Worm (Caenorhabditis elegans) whole organism, mixed stage, embryonic: ENCODE results near the gene sul-1.

ENCODE experiments used
- M03D4.4 ChIP-seq: sonication (generic microtip); optimal IDR thresholded peaks from 2 replicates; lab custom pipeline; 2017; ENCODE audit warnings: mild to moderate bottlenecking, missing genetic modification characterization, missing compliant biosample characterization
- bed-3 ChIP-seq: fragments of 200-800 bp; sonication (Bioruptor generic); optimal IDR thresholded peaks from 3 replicates; lab custom pipeline; 2018; ENCODE audit warnings: mild to moderate bottlenecking, missing genetic modification characterization, moderate library complexity, missing compliant biosample characterization
- ceh-39 ChIP-seq: fragments of 150-350 bp; optimal IDR thresholded peaks from 2 replicates; lab custom pipeline; 2014; ENCODE audit warnings: missing biosample characterization, missing genetic modification characterization
- ceh-43 ChIP-seq: fragments of 200-800 bp; sonication (Bioruptor generic); optimal IDR thresholded peaks from 2 replicates; lab custom pipeline; 2018; ENCODE audit warnings: mild to moderate bottlenecking, missing genetic modification characterization, moderate library complexity, missing compliant biosample characterization
- ceh-83 ChIP-seq: fragments of 200-800 bp; sonication (Bioruptor generic); optimal IDR thresholded peaks from 2 replicates; lab custom pipeline; 2018; ENCODE audit warnings: mild to moderate bottlenecking, missing genetic modification characterization, missing compliant biosample characterization
- ces-1 ChIP-seq: fragments of 150-350 bp; optimal IDR thresholded peaks from 2 replicates; lab custom pipeline; 2014; ENCODE audit warnings: missing biosample characterization, missing genetic modification reagents, missing genetic modification characterization
- cnd-1 ChIP-seq: fragments of 200-800 bp; sonication (Bioruptor generic); optimal IDR thresholded peaks from 2 replicates; lab custom pipeline; 2018; ENCODE audit warnings: mild to moderate bottlenecking, missing genetic modification characterization, missing compliant biosample characterization
- drap-1 ChIP-seq: fragments of 200-800 bp; sonication (Bioruptor generic); optimal IDR thresholded peaks from 3 replicates; lab custom pipeline; 2018; ENCODE audit warnings: mild to moderate bottlenecking, missing genetic modification characterization, missing compliant biosample characterization
- elt-1 ChIP-seq: sonication (generic microtip); optimal IDR thresholded peaks from 2 replicates; lab custom pipeline; 2017; ENCODE audit warnings: missing genetic modification characterization, mild to moderate bottlenecking, missing compliant biosample characterization, antibody characterized with exemption, moderate library complexity, borderline replicate concordance; ENCODE audit not compliant: insufficient read depth
- elt-3 ChIP-seq: fragments of 150-350 bp; optimal IDR thresholded peaks from 2 replicates; lab custom pipeline; 2014; ENCODE audit warnings: missing biosample characterization, missing genetic modification characterization
- flh-1 ChIP-seq: fragments of 200-800 bp; sonication (Bioruptor generic); optimal IDR thresholded peaks from 2 replicates; lab custom pipeline; 2018; ENCODE audit warnings: mild to moderate bottlenecking, missing genetic modification characterization, moderate library complexity, missing compliant biosample characterization
- ham-2 ChIP-seq: fragments of 200-800 bp; sonication (Bioruptor generic); optimal IDR thresholded peaks from 2 replicates; lab custom pipeline; 2018; ENCODE audit warnings: mild to moderate bottlenecking, missing genetic modification characterization, missing compliant biosample characterization
- hlh-1 ChIP-seq: fragments of 150-350 bp; optimal IDR thresholded peaks from 2 replicates; lab custom pipeline; 2014; ENCODE audit warnings: missing biosample characterization, missing genetic modification reagents, missing genetic modification characterization
- lin-32 ChIP-seq: fragments of 200-800 bp; sonication (Bioruptor generic); optimal IDR thresholded peaks from 2 replicates; lab custom pipeline; 2018; ENCODE audit warnings: mild to moderate bottlenecking, missing genetic modification characterization, missing compliant biosample characterization
- lsy-2 ChIP-seq: fragments of 150-350 bp; optimal IDR thresholded peaks from 2 replicates; lab custom pipeline; 2014; ENCODE audit warnings: missing biosample characterization, missing genetic modification characterization
- mep-1 ChIP-seq: fragments of 150-350 bp; optimal IDR thresholded peaks from 2 replicates; lab custom pipeline; 2017; ENCODE audit warnings: missing biosample characterization, missing genetic modification reagents, missing genetic modification characterization, inconsistent platforms
- mls-2 ChIP-seq: sonication (generic microtip); optimal IDR thresholded peaks from 2 replicates; lab custom pipeline; 2016; ENCODE audit warnings: mild to moderate bottlenecking, missing genetic modification characterization, moderate library complexity, missing compliant biosample characterization
- nhr-12 ChIP-seq: fragments of 150-350 bp; optimal IDR thresholded peaks from 2 replicates; lab custom pipeline; 2014; ENCODE audit warnings: missing biosample characterization, missing genetic modification characterization
- nhr-2 ChIP-seq: fragments of 150-350 bp; optimal IDR thresholded peaks from 2 replicates; lab custom pipeline; 2014; ENCODE audit warnings: missing biosample characterization, missing genetic modification characterization
- nhr-237 ChIP-seq: fragments of 150-350 bp; optimal IDR thresholded peaks from 2 replicates; lab custom pipeline; 2014; ENCODE audit warnings: missing biosample characterization, missing genetic modification characterization
- nhr-28 ChIP-seq: fragments of 150-350 bp; optimal IDR thresholded peaks from 2 replicates; lab custom pipeline; 2014; ENCODE audit warnings: missing biosample characterization, missing genetic modification characterization
- nhr-76 ChIP-seq: sonication (generic microtip); optimal IDR thresholded peaks from 2 replicates; lab custom pipeline; 2017; ENCODE audit warnings: missing biosample characterization, missing genetic modification characterization
- pha-4 ChIP-seq: fragments of 150-350 bp; optimal IDR thresholded peaks from 2 replicates; lab custom pipeline; 2018; ENCODE audit warnings: missing biosample characterization, missing genetic modification reagents, missing genetic modification characterization
- sem-2 ChIP-seq: fragments of 200-800 bp; sonication (Bioruptor generic); optimal IDR thresholded peaks from 2 replicates; lab custom pipeline; 2018; ENCODE audit warnings: mild to moderate bottlenecking, missing genetic modification characterization, missing compliant biosample characterization
- snpc-4 ChIP-seq: fragments of 150-350 bp; optimal IDR thresholded peaks from 2 replicates; lab custom pipeline; 2014; ENCODE audit warnings: missing biosample characterization, missing genetic modification characterization
- sptf-1 ChIP-seq: sonication (generic microtip); optimal IDR thresholded peaks from 2 replicates; lab custom pipeline; 2017; ENCODE audit warnings: mild to moderate bottlenecking, missing genetic modification characterization, moderate library complexity, missing compliant biosample characterization
- tbx-8 ChIP-seq: fragments of 200-800 bp; sonication (Bioruptor generic); optimal IDR thresholded peaks from 2 replicates; lab custom pipeline; 2018; ENCODE audit warnings: mild to moderate bottlenecking, missing genetic modification characterization, moderate library complexity, missing compliant biosample characterization
- unc-120 ChIP-seq: sonication (generic microtip); optimal IDR thresholded peaks from 2 replicates; lab custom pipeline; 2017; ENCODE audit warnings: missing genetic modification characterization, missing compliant biosample characterization; ENCODE audit not compliant: poor library complexity, severe bottlenecking
- unc-39 ChIP-seq: fragments of 150-350 bp; optimal IDR thresholded peaks from 2 replicates; lab custom pipeline; 2014; ENCODE audit warnings: missing biosample characterization, missing genetic modification characterization
- unc-62 ChIP-seq: fragments of 150-350 bp; optimal IDR thresholded peaks from 2 replicates; lab custom pipeline; 2014; ENCODE audit warnings: missing biosample characterization, missing genetic modification reagents, missing genetic modification characterization
- zip-8 ChIP-seq: fragments of 150-350 bp; optimal IDR thresholded peaks from 2 replicates; lab custom pipeline; 2014; ENCODE audit warnings: missing biosample characterization, missing genetic modification characterization
- ztf-11 ChIP-seq: fragments of 150-350 bp; optimal IDR thresholded peaks from 2 replicates; lab custom pipeline; 2014; ENCODE audit warnings: missing biosample characterization, missing genetic modification characterization

Gene sul-1

DNA sequence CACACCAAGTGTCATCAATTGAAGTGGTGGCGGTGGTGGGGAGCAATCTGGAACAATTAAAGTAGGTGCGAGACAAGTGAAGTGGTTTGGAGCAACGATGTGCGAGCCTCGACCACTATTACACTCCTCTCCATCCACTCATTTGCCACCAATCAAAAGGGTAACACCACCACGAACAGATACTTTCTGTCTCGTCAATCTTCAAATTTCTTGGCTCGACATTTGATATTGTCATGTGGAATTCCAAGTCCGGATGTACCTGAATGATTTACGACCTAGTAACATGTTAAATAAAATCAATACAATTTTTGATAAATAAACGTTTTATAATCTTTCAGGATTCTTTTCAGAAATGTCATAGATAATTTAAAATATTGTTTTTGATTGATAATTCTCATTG lies at the start of gene sul-1:
sul-1 (minus strand) TSS at position 101 of the 400 bp plus-strand sequence.
- TF ChIP-seq unc-62 (GFP tag; lab: Kevin White, UChicago) (peak; percentile 11), nhr-2 (tag; lab: Kevin White, UChicago) (peak; percentile 45), unc-120 (tag; lab: Kevin White, UChicago) (no peak)

DNA sequence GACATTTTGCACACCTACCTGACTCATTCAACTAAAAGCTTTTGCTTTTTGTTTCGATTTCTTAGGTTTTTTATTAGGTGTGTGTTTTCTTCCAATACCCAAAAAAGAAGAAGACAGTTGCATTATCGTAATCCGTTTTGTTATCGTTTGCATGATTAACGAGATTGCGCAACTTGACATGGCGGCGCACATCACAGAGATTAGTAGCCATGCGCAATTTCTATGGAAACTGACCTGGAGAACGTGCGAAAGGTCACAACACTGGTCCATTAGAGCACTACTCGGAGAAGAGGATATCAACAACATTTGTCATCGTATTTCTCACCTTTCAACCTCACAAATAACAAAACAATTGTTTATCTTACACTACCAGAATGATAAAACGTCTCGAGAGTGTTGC lies 46.1 kb upstream of the sul-1 start:
- TF ChIP-seq zip-8 (tag; lab: Kevin White, UChicago) (peak; percentile 32), sem-2 (GFP tag; lab: Kevin White, UChicago) (no peak), nhr-2 (tag; lab: Kevin White, UChicago) (peak; percentile 84), elt-1 (peak; percentile 69)

DNA sequence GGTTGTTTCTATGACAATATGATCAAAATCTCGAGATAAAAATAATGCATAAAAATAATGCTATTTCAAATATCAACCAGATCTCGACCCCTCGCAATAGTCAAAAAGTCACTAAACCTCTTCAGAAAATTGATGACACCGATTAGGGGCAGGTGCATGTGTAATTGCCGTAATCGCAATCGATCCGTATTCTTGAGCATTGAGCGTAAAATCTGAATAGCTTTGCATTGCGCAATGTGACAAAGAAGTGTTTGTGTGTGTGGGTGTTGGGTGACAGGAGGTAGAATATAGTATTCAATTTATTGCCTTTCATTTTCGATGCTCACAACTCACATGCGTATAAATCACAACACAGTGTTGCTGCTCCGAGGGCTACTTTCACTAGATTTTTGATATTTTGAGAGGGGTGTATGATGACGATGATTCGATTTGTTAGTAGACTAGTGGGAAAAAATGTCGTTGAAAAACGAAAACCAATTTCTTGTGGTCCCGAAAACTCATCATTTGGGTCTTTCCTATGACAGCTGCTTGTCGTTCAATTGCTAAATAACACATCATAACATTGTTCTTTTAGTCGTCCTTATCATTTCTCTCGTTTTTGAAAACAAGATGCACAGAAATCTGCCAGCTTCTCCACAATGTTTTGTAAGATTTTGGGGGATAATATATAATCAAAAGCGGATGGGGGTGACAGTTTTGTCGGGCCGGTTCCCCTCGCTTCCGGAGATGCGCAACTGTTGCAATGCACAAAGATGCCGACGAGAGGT lies 45.4 kb upstream of the sul-1 start:
- TF ChIP-seq ceh-43: no peak
- no peak for TF ChIP-seq bed-3 (GFP tag; lab: Kevin White, UChicago)
- no peak for TF ChIP-seq ham-2 (GFP tag; lab: Kevin White, UChicago)
- TF ChIP-seq M03D4.4 (tag; lab: Kevin White, UChicago): no peak
- TF ChIP-seq drap-1 (GFP tag; lab: Kevin White, UChicago): no peak
- no peak for TF ChIP-seq ceh-39 (tag; lab: Kevin White, UChicago)
- TF ChIP-seq lsy-2: no peak
- TF ChIP-seq ztf-11 (tag; lab: Kevin White, UChicago): no peak
- no peak for TF ChIP-seq tbx-8
- TF ChIP-seq nhr-2 (tag; lab: Kevin White, UChicago): peak; percentile 82
- TF ChIP-seq hlh-1: peak; percentile 75
- TF ChIP-seq ceh-83 (GFP tag; lab: Kevin White, UChicago): no peak
- TF ChIP-seq unc-39 (tag; lab: Kevin White, UChicago): no peak
- no peak for TF ChIP-seq unc-120 (tag; lab: Kevin White, UChicago)
- no peak for TF ChIP-seq pha-4 (tag; lab: Kevin White, UChicago)
- peak; percentile 44 for TF ChIP-seq ces-1 (GFP tag; lab: Kevin White, UChicago)
- peak; percentile 85 for TF ChIP-seq zip-8 (tag; lab: Kevin White, UChicago)
- TF ChIP-seq lin-32 (GFP tag; lab: Kevin White, UChicago): no peak
- TF ChIP-seq nhr-12 (tag; lab: Kevin White, UChicago): no peak
- TF ChIP-seq cnd-1 (tag; lab: Kevin White, UChicago): no peak
- TF ChIP-seq sptf-1 (tag; lab: Kevin White, UChicago): no peak
- no peak for TF ChIP-seq nhr-76 (tag; lab: Kevin White, UChicago)
- no peak for TF ChIP-seq nhr-28 (tag; lab: Kevin White, UChicago)
- no peak for TF ChIP-seq mep-1 (tag; lab: Kevin White, UChicago)
- TF ChIP-seq elt-1: peak; percentile 84
- no peak for TF ChIP-seq mls-2 (tag; lab: Kevin White, UChicago)
- TF ChIP-seq elt-3 (tag; lab: Kevin White, UChicago): no peak
- TF ChIP-seq unc-62 (GFP tag; lab: Kevin White, UChicago): no peak
- TF ChIP-seq snpc-4 (tag; lab: Kevin White, UChicago): no peak
- no peak for TF ChIP-seq sem-2 (GFP tag; lab: Kevin White, UChicago)
- no peak for TF ChIP-seq nhr-237 (tag; lab: Kevin White, UChicago)

DNA sequence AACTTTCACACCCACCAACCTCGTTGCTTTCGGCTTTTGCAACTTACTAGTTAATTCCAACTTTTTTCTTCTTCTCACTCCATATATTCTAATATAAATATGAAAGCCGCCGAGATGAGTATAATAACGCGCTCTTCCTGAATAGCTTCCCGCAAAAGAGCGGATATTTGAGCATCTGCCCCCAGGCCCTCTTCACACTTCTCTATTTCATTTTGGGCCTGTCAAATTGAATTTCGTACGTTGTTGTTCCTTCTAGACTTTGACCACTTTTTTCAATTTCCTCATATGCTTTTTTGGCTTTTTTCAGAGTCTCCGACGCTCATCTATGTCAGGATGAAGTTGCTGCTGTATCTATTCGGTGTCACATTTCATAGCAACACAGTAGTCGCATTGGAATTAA lies 44.3 kb upstream of the sul-1 start, which contains the start of gene ddr-2:
ddr-2 (plus strand) TSS at position 301 of the 400 bp plus-strand sequence.
- TF ChIP-seq snpc-4 (tag; lab: Kevin White, UChicago) (no peak), sptf-1 (tag; lab: Kevin White, UChicago) (no peak), tbx-8 (no peak), ham-2 (GFP tag; lab: Kevin White, UChicago) (no peak), ces-1 (GFP tag; lab: Kevin White, UChicago) (peak; percentile 67), cnd-1 (tag; lab: Kevin White, UChicago) (no peak), flh-1 (GFP tag; lab: Kevin White, UChicago) (no peak)
